Fruit fly (Drosophila melanogaster) whole organism, embryonic: ENCODE results near the gene CG43121.

Source experiments
- CG10431 ChIP-seq: fragments of 200-800 bp; sonication (Bioruptor generic); optimal IDR thresholded peaks from 3 replicates; lab custom pipeline; 2018; ENCODE audit warnings: missing biosample characterization, mild to moderate bottlenecking, missing genetic modification characterization
- CG10979 ChIP-seq: fragments of 200-800 bp; sonication (Bioruptor generic); optimal IDR thresholded peaks from 2 replicates; lab custom pipeline; 2018; ENCODE audit warnings: missing biosample characterization, mild to moderate bottlenecking, missing genetic modification characterization, moderate library complexity
- CG11560 ChIP-seq: fragments of 200-800 bp; sonication (Bioruptor generic); IDR thresholded peaks from 3 replicates; pipeline ENCODE4 v1.3.6; 2022; ENCODE audit warnings: missing biosample characterization, missing genetic modification characterization
- CG12219 ChIP-seq: fragments of 200-800 bp; sonication (Bioruptor generic); optimal IDR thresholded peaks from 3 replicates; lab custom pipeline; 2018; ENCODE audit warnings: missing biosample characterization, mild to moderate bottlenecking, missing genetic modification characterization
- CG13894 ChIP-seq: fragments of 200-800 bp; sonication (Bioruptor generic); optimal IDR thresholded peaks from 3 replicates; lab custom pipeline; 2018; ENCODE audit warnings: missing biosample characterization, mild to moderate bottlenecking, missing genetic modification characterization, moderate library complexity
- CG14441 ChIP-seq: fragments of 200-800 bp; sonication (Bioruptor generic); IDR thresholded peaks from 2 replicates; pipeline ENCODE4 v1.3.6; 2022; ENCODE audit warnings: missing biosample characterization, missing genetic modification characterization
- CG15011 ChIP-seq: fragments of 200-800 bp; sonication (Bioruptor generic); optimal IDR thresholded peaks from 3 replicates; lab custom pipeline; 2018; ENCODE audit warnings: missing biosample characterization, mild to moderate bottlenecking, missing genetic modification characterization
- CG15073 ChIP-seq: fragments of 200-800 bp; sonication (Bioruptor generic); optimal IDR thresholded peaks from 2 replicates; lab custom pipeline; 2016; ENCODE audit warnings: missing biosample characterization, missing genetic modification characterization
- CG15479 ChIP-seq: fragments of 200-800 bp; sonication (Bioruptor generic); optimal IDR thresholded peaks from 3 replicates; lab custom pipeline; 2019; ENCODE audit warnings: missing biosample characterization, mild to moderate bottlenecking, missing genetic modification characterization, moderate library complexity
- CG15601 ChIP-seq: fragments of 200-800 bp; sonication (Bioruptor generic); optimal IDR thresholded peaks from 3 replicates; lab custom pipeline; 2019; ENCODE audit warnings: missing biosample characterization, mild to moderate bottlenecking, missing genetic modification characterization, moderate library complexity
- CG16863 ChIP-seq: fragments of 200-800 bp; sonication (Bioruptor generic); optimal IDR thresholded peaks from 3 replicates; lab custom pipeline; 2016; ENCODE audit warnings: missing biosample characterization, missing genetic modification characterization
- CG17612 ChIP-seq: fragments of 200-800 bp; sonication (Bioruptor generic); IDR thresholded peaks from 2 replicates; pipeline ENCODE4 v1.3.6; 2022; ENCODE audit warnings: missing biosample characterization, missing genetic modification characterization
- CG18619 ChIP-seq: fragments of 200-800 bp; sonication (Bioruptor generic); optimal IDR thresholded peaks from 3 replicates; lab custom pipeline; 2017; ENCODE audit warnings: missing biosample characterization, mild to moderate bottlenecking, missing genetic modification characterization
- CG2199 ChIP-seq: fragments of 200-800 bp; sonication (Bioruptor generic); IDR thresholded peaks from 3 replicates; pipeline ENCODE4 v1.3.6; 2022; ENCODE audit warnings: missing biosample characterization, missing genetic modification characterization
- CG31365 ChIP-seq: fragments of 200-800 bp; sonication (Bioruptor generic); optimal IDR thresholded peaks from 2 replicates; lab custom pipeline; 2018; ENCODE audit warnings: missing biosample characterization, mild to moderate bottlenecking, missing genetic modification characterization
- CG31388 ChIP-seq: fragments of 200-800 bp; sonication (Bioruptor generic); optimal IDR thresholded peaks from 2 replicates; lab custom pipeline; 2016; ENCODE audit warnings: missing biosample characterization, missing genetic modification characterization
- CG31441 ChIP-seq: fragments of 200-800 bp; sonication (Bioruptor generic); IDR thresholded peaks from 2 replicates; pipeline ENCODE4 v1.3.6; 2022; ENCODE audit warnings: missing biosample characterization, missing genetic modification characterization
- CG3838 ChIP-seq: fragments of 200-800 bp; sonication (Bioruptor generic); optimal IDR thresholded peaks from 3 replicates; lab custom pipeline; 2016; ENCODE audit warnings: missing biosample characterization, missing genetic modification characterization
- CG4328 ChIP-seq: fragments of 200-800 bp; sonication (Bioruptor generic); optimal IDR thresholded peaks from 3 replicates; lab custom pipeline; 2017; ENCODE audit warnings: missing biosample characterization, missing genetic modification reagents, missing genetic modification characterization
- CG7839 ChIP-seq: fragments of 200-800 bp; sonication (Bioruptor generic); optimal IDR thresholded peaks from 3 replicates; lab custom pipeline; 2018; ENCODE audit warnings: missing biosample characterization, mild to moderate bottlenecking, missing genetic modification characterization, moderate library complexity
- CG8290 ChIP-seq, 3 experiments: fragments of 200-800 bp; sonication (Bioruptor generic); optimal IDR thresholded peaks; 2 replicates each; lab custom pipeline; 2016 to 2019; ENCODE audit warnings: missing biosample characterization in 3 of 3, missing genetic modification characterization in 3 of 3, mild to moderate bottlenecking in 2 of 3, moderate library complexity in 1 of 3
- CG8388 ChIP-seq: fragments of 200-800 bp; sonication (Bioruptor generic); optimal IDR thresholded peaks from 2 replicates; lab custom pipeline; 2019; ENCODE audit warnings: missing biosample characterization, mild to moderate bottlenecking, missing genetic modification characterization, moderate library complexity
- CG8765 ChIP-seq: fragments of 200-800 bp; sonication (Bioruptor generic); IDR thresholded peaks from 2 replicates; pipeline ENCODE4 v1.3.6; 2022; ENCODE audit warnings: missing biosample characterization, missing genetic modification characterization
- E2f1 ChIP-seq: fragments of 200-800 bp; sonication (Bioruptor generic); IDR thresholded peaks from 2 replicates; pipeline ENCODE4 v1.3.6; 2022; ENCODE audit warnings: missing biosample characterization, missing genetic modification characterization
- Hmx ChIP-seq: fragments of 200-800 bp; sonication (Bioruptor generic); optimal IDR thresholded peaks from 2 replicates; lab custom pipeline; 2016; ENCODE audit warnings: missing biosample characterization, missing genetic modification characterization
- Hr78 ChIP-seq, 2 experiments: fragments of 200-800 bp in 1 of 2; fragments of >200 bp in 1 of 2; sonication (Bioruptor generic) in 1 of 2; optimal IDR thresholded peaks; 2 replicates each; lab custom pipeline; 2017 to 2019; ENCODE audit warnings: missing biosample characterization in 2 of 2, missing genetic modification characterization in 2 of 2, mild to moderate bottlenecking in 1 of 2, moderate library complexity in 1 of 2
- Kr ChIP-seq: fragments of 200-800 bp; sonication (Bioruptor generic); optimal IDR thresholded peaks from 2 replicates; lab custom pipeline; 2017; ENCODE audit warnings: missing biosample characterization, mild to moderate bottlenecking, missing genetic modification characterization
- PHDP ChIP-seq: fragments of 200-800 bp; sonication (Bioruptor generic); optimal IDR thresholded peaks from 3 replicates; lab custom pipeline; 2018; ENCODE audit warnings: missing biosample characterization, mild to moderate bottlenecking, missing genetic modification characterization, moderate library complexity
- Vsx1 ChIP-seq: fragments of 200-800 bp; sonication (Bioruptor generic); optimal IDR thresholded peaks from 2 replicates; lab custom pipeline; 2017; ENCODE audit warnings: missing biosample characterization, mild to moderate bottlenecking, missing genetic modification characterization, missing genetic modification reagents
- bab2 ChIP-seq: fragments of 200-800 bp; sonication (Bioruptor generic); optimal IDR thresholded peaks from 2 replicates; lab custom pipeline; 2016; ENCODE audit warnings: missing biosample characterization, missing genetic modification characterization
- chn ChIP-seq: fragments of 200-800 bp; sonication (Bioruptor generic); optimal IDR thresholded peaks from 2 replicates; lab custom pipeline; 2016; ENCODE audit warnings: missing biosample characterization, missing genetic modification characterization
- dimm ChIP-seq: fragments of 200-800 bp; sonication (Bioruptor generic); IDR thresholded peaks from 2 replicates; pipeline ENCODE4 v1.3.6; 2022; ENCODE audit warnings: missing biosample characterization, missing genetic modification characterization
- fd64A ChIP-seq: fragments of 200-800 bp; sonication (Bioruptor generic); optimal IDR thresholded peaks from 3 replicates; lab custom pipeline; 2018; ENCODE audit warnings: missing biosample characterization, mild to moderate bottlenecking, missing genetic modification characterization
- hbn ChIP-seq: fragments of 200-800 bp; sonication (Bioruptor generic); IDR thresholded peaks from 2 replicates; pipeline ENCODE4 v1.3.6; 2022; ENCODE audit warnings: missing biosample characterization, missing genetic modification characterization; ENCODE audit not compliant: partially characterized antibody
- jigr1 ChIP-seq: fragments of 200-800 bp; sonication (Bioruptor generic); IDR thresholded peaks from 3 replicates; pipeline ENCODE4 v1.3.6; 2022; ENCODE audit warnings: missing biosample characterization, missing genetic modification characterization
- lab ChIP-seq: fragments of 200-800 bp; sonication (Bioruptor generic); optimal IDR thresholded peaks from 3 replicates; lab custom pipeline; 2017; ENCODE audit warnings: missing biosample characterization, missing genetic modification characterization, mild to moderate bottlenecking, moderate library complexity, missing genetic modification reagents
- nerfin-1 ChIP-seq: fragments of 200-800 bp; sonication (Bioruptor generic); optimal IDR thresholded peaks from 3 replicates; lab custom pipeline; 2019; ENCODE audit warnings: missing biosample characterization, mild to moderate bottlenecking, missing genetic modification characterization, moderate library complexity
- run ChIP-seq: fragments of 200-800 bp; sonication (Bioruptor generic); optimal IDR thresholded peaks from 3 replicates; lab custom pipeline; 2018; ENCODE audit warnings: missing biosample characterization, mild to moderate bottlenecking, missing genetic modification characterization
- salm ChIP-seq: fragments of 200-800 bp; sonication (Bioruptor generic); optimal IDR thresholded peaks from 2 replicates; lab custom pipeline; 2018; ENCODE audit warnings: missing biosample characterization, mild to moderate bottlenecking, missing genetic modification characterization
- sqz ChIP-seq: fragments of 200-800 bp; sonication (Bioruptor generic); optimal IDR thresholded peaks from 3 replicates; lab custom pipeline; 2018; ENCODE audit warnings: missing biosample characterization, mild to moderate bottlenecking, missing genetic modification characterization
- trem ChIP-seq: fragments of 200-800 bp; optimal IDR thresholded peaks from 3 replicates; lab custom pipeline; 2019; ENCODE audit warnings: missing biosample characterization, mild to moderate bottlenecking, missing genetic modification characterization, moderate library complexity
- vnd ChIP-seq: fragments of 200-800 bp; sonication (Bioruptor generic); IDR thresholded peaks from 3 replicates; pipeline ENCODE4 v1.3.6; 2022; ENCODE audit warnings: missing biosample characterization, missing genetic modification characterization; ENCODE audit not compliant: partially characterized antibody

CG43121 gene

dm6 chr3L:14650348-14650747 lies 21.9 kb downstream of the CG43121 start (continued):
- TF ChIP-seq fd64A (GFP tag; lab: Kevin White, UChicago) (no peak), CG31388 (GFP tag; lab: Kevin White, UChicago) (no peak), CG17612 (GFP tag; lab: Robert Waterston, UW) (no peak), CG16863 (no peak), salm (peak; percentile 56), sqz (GFP tag; lab: Kevin White, UChicago) (peak; percentile 82), CG3838 (GFP tag; lab: Kevin White, UChicago) (no peak), CG12219 (GFP tag; lab: Kevin White, UChicago) (no peak), CG11560 (no peak), CG8290 (GFP tag; optimal IDR thresholded peaks at IDR 0.05; lab: Kevin White, UChicago) (no peak), CG8290 (tag; optimal IDR thresholded peaks at IDR 0.05; lab: Kevin White, UChicago) (no peak), trem (tag; lab: Kevin White, UChicago) (no peak), dimm (GFP tag; lab: Robert Waterston, UW) (no peak), CG8388 (GFP tag; lab: Kevin White, UChicago) (no peak), CG15011 (no peak), CG2199 (peak; percentile 65; the same call in 2 of the 3 replicates), nerfin-1 (tag; lab: Kevin White, UChicago) (no peak), CG7839 (tag; lab: Kevin White, UChicago) (peak; percentile 4), Hmx (GFP tag; lab: Kevin White, UChicago) (no peak), CG10431 (GFP tag; lab: Kevin White, UChicago) (peak; percentile 13), hbn (no peak), CG31365 (tag; lab: Kevin White, UChicago) (no peak), lab (GFP tag; lab: Kevin White, UChicago) (peak; percentile 75), vnd (GFP tag; lab: Robert Waterston, UW) (peak; percentile 37; the same call in 1 of the 3 replicates), CG15601 (peak; percentile 25), chn (GFP tag; lab: Kevin White, UChicago) (no peak), CG4328 (GFP tag; lab: Kevin White, UChicago) (no peak), jigr1 (GFP tag; lab: Robert Waterston, UW) (no peak), Vsx1 (GFP tag; lab: Kevin White, UChicago) (peak; percentile 32), CG31441 (GFP tag; lab: Robert Waterston, UW) (peak; percentile 16; the same call in 1 of the 2 replicates), Hr78 (GFP tag; optimal IDR thresholded peaks at IDR 0.05; lab: Kevin White, UChicago) (no peak), CG8765 (GFP tag; lab: Robert Waterston, UW) (no peak), run (tag; lab: Kevin White, UChicago) (no peak), PHDP (tag; lab: Kevin White, UChicago) (peak; percentile 13), E2f1 (GFP tag; lab: Robert Waterston, UW) (no peak), CG14441 (GFP tag; lab: Robert Waterston, UW) (0 out of 2 replicates have a peak, but pooled peaks have one; percentile 15), Kr (no peak), CG15479 (GFP tag; lab: Kevin White, UChicago) (no peak), CG10979 (tag; lab: Kevin White, UChicago) (no peak), bab2 (no peak), CG13894 (tag; lab: Kevin White, UChicago) (no peak), CG18619 (no peak), CG15073 (GFP tag; lab: Kevin White, UChicago) (no peak)
